Fruit fly (Drosophila melanogaster): ENCODE results near the gene CG43703.
A peak's percentile ranks its signal among the peaks of the same experiment; 100 is the strongest.

CG43703 gene

dm6 chr2L:3802818-3803456 is 37.6 kb downstream of the CG43703 start:
- no peak for TF ChIP-seq pan (optimal IDR thresholded peaks at IDR 0.05)
- no peak for TF ChIP-seq psq (optimal IDR thresholded peaks at IDR 0.05)
- no peak for TF ChIP-seq usp (GFP tag; optimal IDR thresholded peaks at IDR 0.05)
- no peak for TF ChIP-seq EcR (GFP tag; optimal IDR thresholded peaks at IDR 0.05)
- no peak for TF ChIP-seq CG8478 (optimal IDR thresholded peaks at IDR 0.05)
- TF ChIP-seq Dll (optimal IDR thresholded peaks at IDR 0.05), result no peak

dm6 chr2L:3803466-3804143 is 38.3 kb downstream of the CG43703 start, which contains the start of gene Reph:
Gene Reph, plus strand, starts transcription at chr2L:3803545.
- TF ChIP-seq psq (optimal IDR thresholded peaks at IDR 0.05), result no peak
- peak; percentile 73 for TF ChIP-seq CG8478 (optimal IDR thresholded peaks at IDR 0.05)

DNA sequence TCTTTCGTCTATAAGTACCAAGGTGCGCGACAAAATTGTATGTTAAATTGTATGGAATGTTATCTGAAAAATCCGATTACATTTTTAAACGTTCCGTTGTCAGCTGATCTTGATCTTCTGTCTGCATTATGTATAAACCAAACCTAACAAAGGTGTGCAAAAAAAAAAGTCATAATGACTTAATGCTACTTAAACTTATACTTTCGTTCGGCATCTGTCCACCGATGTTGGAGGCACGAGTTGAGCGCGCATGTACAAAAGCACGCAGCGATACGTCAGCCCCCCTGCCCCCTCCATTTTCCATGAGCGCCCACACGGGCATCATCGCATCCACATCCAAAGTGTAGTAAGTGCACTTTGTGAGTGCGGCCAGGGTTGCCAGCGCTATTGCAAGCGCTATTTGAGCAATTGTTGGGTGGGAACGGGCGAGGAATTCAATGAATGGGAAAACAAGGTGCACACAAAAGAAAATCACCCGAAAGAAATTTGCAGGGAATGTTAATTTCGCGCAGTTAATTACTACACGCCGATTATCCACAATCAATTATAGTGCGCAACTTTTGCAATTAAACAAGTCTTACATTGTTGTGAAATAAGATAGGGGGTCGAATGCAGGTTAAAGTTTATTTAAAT is 39.5 kb downstream of the CG43703 start:
- TF ChIP-seq pan (optimal IDR thresholded peaks at IDR 0.05), result no peak
- TF ChIP-seq psq (optimal IDR thresholded peaks at IDR 0.05), result no peak
- no peak for TF ChIP-seq EcR (GFP tag; optimal IDR thresholded peaks at IDR 0.05)
- no peak for TF ChIP-seq usp (GFP tag; optimal IDR thresholded peaks at IDR 0.05)

DNA sequence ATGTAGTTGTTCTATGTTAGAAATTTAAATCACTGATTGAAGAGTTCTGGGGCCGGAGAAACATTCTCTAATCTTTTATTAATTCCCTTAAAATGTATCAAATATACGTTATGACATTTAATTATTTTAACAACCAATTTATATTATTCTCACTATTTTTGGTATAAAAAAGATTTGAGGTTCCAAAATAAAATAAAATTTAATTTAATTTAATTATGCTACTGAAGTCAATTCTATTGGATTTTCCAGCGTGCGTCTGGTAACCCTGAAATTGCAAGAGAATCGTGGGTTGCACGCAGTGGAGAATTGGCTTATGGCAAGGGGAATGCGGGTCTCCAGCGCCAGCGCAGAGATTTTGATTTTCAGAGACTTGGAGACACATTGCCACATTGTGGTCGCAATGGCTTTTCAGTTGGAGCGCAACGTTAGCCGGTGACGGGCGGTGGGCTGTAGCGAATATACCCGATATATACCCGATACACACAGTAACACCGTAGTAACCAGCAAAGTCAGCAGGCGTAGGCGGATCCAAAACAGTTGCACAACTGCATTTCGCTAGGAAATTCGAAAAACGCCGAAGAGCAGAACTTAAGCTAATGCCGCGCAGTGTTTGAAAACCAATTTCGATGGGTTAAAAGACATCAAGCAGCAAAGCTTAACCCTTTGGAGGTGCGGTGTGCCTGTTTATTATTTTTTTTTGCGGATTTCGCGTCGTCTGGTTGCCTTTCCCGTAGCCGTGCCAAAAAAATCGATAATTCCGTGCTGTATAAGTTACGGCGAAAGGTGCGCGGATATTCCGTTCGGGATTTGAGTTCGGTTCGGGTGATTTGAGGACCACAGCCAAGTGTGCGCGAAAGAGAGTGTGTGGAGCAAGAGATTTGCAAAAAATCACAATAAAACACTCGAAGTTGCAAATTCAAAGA is 40.2 kb downstream of the CG43703 start:
- TF ChIP-seq pan (optimal IDR thresholded peaks at IDR 0.05) (no peak), usp (GFP tag; optimal IDR thresholded peaks at IDR 0.05) (no peak), EcR (GFP tag; optimal IDR thresholded peaks at IDR 0.05) (no peak), psq (optimal IDR thresholded peaks at IDR 0.05) (no peak), CG8478 (optimal IDR thresholded peaks at IDR 0.05) (no peak), Dll (optimal IDR thresholded peaks at IDR 0.05) (no peak)

- TF ChIP-seq usp (GFP tag; optimal IDR thresholded peaks at IDR 0.05) (no peak), CG8478 (optimal IDR thresholded peaks at IDR 0.05) (no peak), Dll (optimal IDR thresholded peaks at IDR 0.05) (no peak), psq (optimal IDR thresholded peaks at IDR 0.05) (no peak), pan (optimal IDR thresholded peaks at IDR 0.05) (no peak), EcR (GFP tag; optimal IDR thresholded peaks at IDR 0.05) (no peak)
Measured at dm6 chr2L:3806197-3807030, 41.1 kb downstream of the CG43703 start.

DNA sequence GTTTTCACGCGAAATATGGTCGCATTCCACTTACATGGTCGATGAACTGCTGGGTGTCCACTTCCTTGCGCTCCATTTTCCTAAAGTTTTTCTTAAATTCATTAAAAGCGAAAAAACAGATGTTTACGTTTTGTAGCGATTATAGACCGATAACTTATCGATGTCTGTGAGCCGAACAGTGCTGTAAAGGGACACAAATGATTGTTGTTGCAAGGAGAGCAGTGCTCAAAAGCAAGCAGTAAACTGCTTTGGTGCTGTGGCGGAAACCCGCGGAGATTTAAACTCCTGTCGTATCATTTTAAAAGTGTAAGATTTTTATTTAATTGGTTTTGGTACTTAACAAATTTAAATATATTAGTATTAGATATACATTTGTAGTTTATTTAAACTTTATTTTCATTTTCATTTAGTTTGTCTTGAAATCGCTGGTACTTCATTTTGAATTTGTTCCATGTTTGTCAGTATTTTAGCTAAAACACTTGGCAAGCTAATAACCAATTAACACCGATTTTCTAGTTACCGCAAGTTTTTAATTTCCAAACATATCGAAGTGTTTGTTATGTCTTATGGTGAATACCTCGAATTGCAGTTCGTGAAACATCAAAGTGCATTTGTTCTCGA is 48.1 kb downstream of the CG43703 start, which contains the start of gene CG3407:
Gene CG3407, minus strand, starts transcription at position 156 of the 621 bp plus-strand sequence.
- TF ChIP-seq CG8478 (optimal IDR thresholded peaks at IDR 0.05) (no peak), usp (GFP tag; optimal IDR thresholded peaks at IDR 0.05) (no peak), EcR (GFP tag; optimal IDR thresholded peaks at IDR 0.05) (no peak), Dll (optimal IDR thresholded peaks at IDR 0.05) (no peak), psq (optimal IDR thresholded peaks at IDR 0.05) (no peak), pan (optimal IDR thresholded peaks at IDR 0.05) (no peak)

- no peak for TF ChIP-seq pan (optimal IDR thresholded peaks at IDR 0.05)
- no peak for TF ChIP-seq psq (optimal IDR thresholded peaks at IDR 0.05)
- no peak for TF ChIP-seq EcR (GFP tag; optimal IDR thresholded peaks at IDR 0.05)
- no peak for TF ChIP-seq CG8478 (optimal IDR thresholded peaks at IDR 0.05)
- TF ChIP-seq usp (GFP tag; optimal IDR thresholded peaks at IDR 0.05), result no peak
- TF ChIP-seq Dll (optimal IDR thresholded peaks at IDR 0.05), result no peak
Measured at dm6 chr2L:3814163-3814562, 48.9 kb downstream of the CG43703 start.

All from whole organism.